Worm (Caenorhabditis elegans) whole organism, L3 larva: ENCODE measurements around the gene scl-25.
A peak's percentile ranks its signal among the peaks of the same experiment; 100 is the strongest.

Source experiments
- ceh-28 ChIP-seq: fragments of 150-350 bp; optimal IDR thresholded peaks from 2 replicates; lab custom pipeline; 2014; ENCODE audit warnings: missing biosample characterization, missing genetic modification reagents, missing genetic modification characterization
- ceh-82 ChIP-seq: fragments of 150-350 bp; optimal IDR thresholded peaks from 2 replicates; lab custom pipeline; 2014; ENCODE audit warnings: missing biosample characterization, missing genetic modification characterization
- daf-12 ChIP-seq: fragments of 150-350 bp; optimal IDR thresholded peaks from 2 replicates; lab custom pipeline; 2014; ENCODE audit warnings: missing biosample characterization, missing genetic modification reagents, missing genetic modification characterization
- egl-27 ChIP-seq: sonication (generic microtip); optimal IDR thresholded peaks from 4 replicates; lab custom pipeline; 2017; ENCODE audit warnings: missing biosample characterization, missing genetic modification reagents, missing genetic modification characterization
- egl-5 ChIP-seq: fragments of 150-350 bp; optimal IDR thresholded peaks from 2 replicates; lab custom pipeline; 2017; ENCODE audit warnings: missing biosample characterization, missing genetic modification reagents, missing genetic modification characterization, inconsistent platforms
- elt-1 ChIP-seq: fragments of 150-350 bp; optimal IDR thresholded peaks from 2 replicates; lab custom pipeline; 2014; ENCODE audit warnings: missing biosample characterization, missing genetic modification characterization
- elt-2 ChIP-seq: sonication (generic microtip); optimal IDR thresholded peaks from 2 replicates; lab custom pipeline; 2016; ENCODE audit warnings: missing genetic modification reagents, mild to moderate bottlenecking, missing genetic modification characterization, missing compliant biosample characterization
- elt-3 ChIP-seq, 3 experiments: fragments of 150-350 bp in 1 of 3; sonication (generic microtip) in 2 of 3; optimal IDR thresholded peaks; 2 replicates in 2 of 3; 4 replicates in 1 of 3; lab custom pipeline; 2014 to 2017; ENCODE audit warnings: missing biosample characterization in 3 of 3, missing genetic modification characterization in 3 of 3
- eor-1 ChIP-seq, 2 experiments: fragments of 150-350 bp; optimal IDR thresholded peaks; 2 replicates each; lab custom pipeline; 2014 to 2018; ENCODE audit warnings: missing biosample characterization in 2 of 2, missing genetic modification characterization in 2 of 2
- fkh-10 ChIP-seq: sonication (generic microtip); optimal IDR thresholded peaks from 2 replicates; lab custom pipeline; 2017; ENCODE audit warnings: missing biosample characterization, missing genetic modification reagents, missing genetic modification characterization
- fkh-2 ChIP-seq: fragments of 150-350 bp; optimal IDR thresholded peaks from 2 replicates; lab custom pipeline; 2014; ENCODE audit warnings: missing biosample characterization, missing genetic modification reagents, missing genetic modification characterization
- lin-39 ChIP-seq: fragments of 150-350 bp; optimal IDR thresholded peaks from 2 replicates; lab custom pipeline; 2018; ENCODE audit warnings: missing biosample characterization, missing genetic modification reagents, missing genetic modification characterization
- lsy-12 ChIP-seq: sonication (generic microtip); optimal IDR thresholded peaks from 2 replicates; lab custom pipeline; 2016; ENCODE audit warnings: mild to moderate bottlenecking, missing genetic modification characterization, missing compliant biosample characterization
- mdl-1 ChIP-seq: fragments of 150-350 bp; optimal IDR thresholded peaks from 2 replicates; lab custom pipeline; 2014; ENCODE audit warnings: missing biosample characterization, missing genetic modification characterization
- mml-1 ChIP-seq: fragments of 150-350 bp; sonication (generic microtip); optimal IDR thresholded peaks from 3 replicates; lab custom pipeline; 2014; ENCODE audit warnings: missing biosample characterization, missing genetic modification characterization
- nfya-1 ChIP-seq: sonication (generic microtip); optimal IDR thresholded peaks from 2 replicates; lab custom pipeline; 2017; ENCODE audit warnings: missing genetic modification characterization, mild to moderate bottlenecking, missing compliant biosample characterization, antibody characterized with exemption, moderate library complexity; ENCODE audit not compliant: insufficient read depth
- nhr-12 ChIP-seq: fragments of 150-350 bp; optimal IDR thresholded peaks from 2 replicates; lab custom pipeline; 2014; ENCODE audit warnings: missing biosample characterization, missing genetic modification characterization
- nhr-23 ChIP-seq: fragments of 150-350 bp; optimal IDR thresholded peaks from 2 replicates; lab custom pipeline; 2014; ENCODE audit warnings: missing biosample characterization, missing genetic modification reagents, missing genetic modification characterization
- nhr-237 ChIP-seq: fragments of 150-350 bp; optimal IDR thresholded peaks from 2 replicates; lab custom pipeline; 2014; ENCODE audit warnings: missing biosample characterization, missing genetic modification characterization
- nhr-28 ChIP-seq: fragments of 150-350 bp; optimal IDR thresholded peaks from 2 replicates; lab custom pipeline; 2014; ENCODE audit warnings: missing biosample characterization, missing genetic modification characterization
- nhr-43 ChIP-seq: sonication (generic microtip); optimal IDR thresholded peaks from 2 replicates; lab custom pipeline; 2016; ENCODE audit warnings: mild to moderate bottlenecking, missing genetic modification characterization, missing compliant biosample characterization; ENCODE audit not compliant: poor library complexity, severe bottlenecking
- nhr-67 ChIP-seq: fragments of 150-350 bp; optimal IDR thresholded peaks from 2 replicates; lab custom pipeline; 2014; ENCODE audit warnings: missing biosample characterization, missing genetic modification characterization
- nhr-76 ChIP-seq: fragments of 150-350 bp; sonication (generic microtip); optimal IDR thresholded peaks from 5 replicates; lab custom pipeline; 2014; ENCODE audit warnings: missing biosample characterization, missing genetic modification characterization
- pha-4 ChIP-seq: fragments of 150-350 bp; optimal IDR thresholded peaks from 2 replicates; lab custom pipeline; 2014; ENCODE audit warnings: missing biosample characterization, missing genetic modification reagents, missing genetic modification characterization
- pqm-1 ChIP-seq: fragments of 150-350 bp; optimal IDR thresholded peaks from 2 replicates; lab custom pipeline; 2017; ENCODE audit warnings: missing biosample characterization, missing genetic modification characterization, inconsistent platforms
- skn-1 ChIP-seq: fragments of 150-350 bp; optimal IDR thresholded peaks from 2 replicates; lab custom pipeline; 2014; ENCODE audit warnings: missing biosample characterization, missing genetic modification characterization
- snpc-4 ChIP-seq: fragments of 150-350 bp; optimal IDR thresholded peaks from 2 replicates; lab custom pipeline; 2014; ENCODE audit warnings: missing biosample characterization, missing genetic modification characterization
- unc-39 ChIP-seq: sonication (generic microtip); optimal IDR thresholded peaks from 4 replicates; lab custom pipeline; 2017; ENCODE audit warnings: missing biosample characterization, missing genetic modification characterization
- unc-62 ChIP-seq: fragments of 150-350 bp; sonication (generic microtip); optimal IDR thresholded peaks from 4 replicates; lab custom pipeline; 2014; ENCODE audit warnings: missing biosample characterization, missing genetic modification reagents, missing genetic modification characterization
- zag-1 ChIP-seq: fragments of 150-350 bp; optimal IDR thresholded peaks from 2 replicates; lab custom pipeline; 2014; ENCODE audit warnings: missing biosample characterization, missing genetic modification characterization
- ztf-11 ChIP-seq: fragments of 150-350 bp; optimal IDR thresholded peaks from 2 replicates; lab custom pipeline; 2014; ENCODE audit warnings: missing biosample characterization, missing genetic modification characterization

The scl-25 gene

ce11 chrV:17236345-17236744 lies 10.9 kb downstream of the scl-25 start, which contains the start of gene T19C9.10:
Gene T19C9.10, plus strand, starts transcription at chrV:17236592.
- peak; percentile 67 for TF ChIP-seq elt-1 (tag; lab: Kevin White, UChicago)
- TF ChIP-seq fkh-10 (GFP tag; lab: Kevin White, UChicago): no peak
- TF ChIP-seq, all 47 proteins: peak for 1

- TF ChIP-seq nhr-43 (tag; lab: Kevin White, UChicago) (no peak), ztf-11 (tag; lab: Kevin White, UChicago) (no peak), daf-12 (tag; lab: Kevin White, UChicago) (no peak), ceh-28 (no peak), elt-2 (tag; lab: Kevin White, UChicago) (peak; percentile 94), fkh-2 (tag; lab: Kevin White, UChicago) (no peak), nhr-67 (tag; lab: Kevin White, UChicago) (no peak), snpc-4 (tag; lab: Kevin White, UChicago) (no peak), pqm-1 (peak; percentile 77), lsy-12 (no peak)
Measured at ce11 chrV:17238799-17239198, 13.3 kb downstream of the scl-25 start, which contains the start of gene T19C9.8. Gene T19C9.8, plus strand, starts transcription at chrV:17239097.

DNA sequence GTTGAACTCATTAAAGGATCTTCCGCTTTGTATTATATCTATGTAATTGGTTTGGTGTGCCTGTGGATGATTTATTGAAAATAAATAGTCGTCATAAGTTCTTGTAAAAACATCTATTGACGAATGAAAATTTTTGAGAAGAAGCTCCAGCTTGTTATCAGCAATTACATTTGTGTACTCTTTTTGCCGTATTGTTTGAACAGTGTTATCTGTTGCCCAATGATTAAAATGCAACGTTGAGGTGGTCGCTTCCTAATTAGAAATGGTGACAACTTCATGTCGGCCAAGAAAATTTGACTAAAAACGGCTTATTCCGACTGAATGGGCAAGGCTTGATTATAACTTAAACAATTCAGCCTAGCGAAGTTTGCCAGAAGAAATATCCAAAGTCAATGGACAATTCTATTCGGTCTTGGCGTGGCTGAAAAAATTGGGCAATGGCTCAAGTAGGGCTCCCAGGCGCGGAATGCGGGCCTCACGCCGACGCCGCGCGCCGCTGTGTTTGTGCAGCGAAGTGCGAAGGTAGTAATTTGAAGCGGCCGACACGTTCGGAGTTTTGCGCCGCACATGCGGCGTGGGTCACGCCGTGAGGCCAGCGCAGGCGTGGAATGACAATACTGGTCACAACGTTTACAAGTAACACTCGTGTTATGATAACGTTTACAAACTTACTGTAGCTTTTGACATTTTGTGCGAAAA lies 15.2 kb downstream of the scl-25 start:
- no peak for TF ChIP-seq nhr-76 (tag; lab: Kevin White, UChicago)
- TF ChIP-seq fkh-2 (tag; lab: Kevin White, UChicago): no peak
- no peak for TF ChIP-seq nhr-12 (tag; lab: Kevin White, UChicago)
- TF ChIP-seq ztf-11 (tag; lab: Kevin White, UChicago): no peak
- TF ChIP-seq zag-1 (tag; lab: Kevin White, UChicago): no peak
- TF ChIP-seq egl-5: no peak
- no peak for TF ChIP-seq nhr-23
- TF ChIP-seq nfya-1 (tag; lab: Kevin White, UChicago): no peak
- no peak for TF ChIP-seq unc-62 (GFP tag; lab: Kevin White, UChicago)
- no peak for TF ChIP-seq mdl-1
- TF ChIP-seq lsy-12: no peak
- TF ChIP-seq elt-1 (tag; lab: Kevin White, UChicago): no peak
- TF ChIP-seq pqm-1: peak; percentile 22
- TF ChIP-seq elt-2 (tag; lab: Kevin White, UChicago): peak; percentile 70
- no peak for TF ChIP-seq eor-1 (tag; optimal IDR thresholded peaks at IDR 0.05; lab: Kevin White, UChicago)
- no peak for TF ChIP-seq egl-27 (tag; lab: Kevin White, UChicago)
- TF ChIP-seq elt-3 (tag; optimal IDR thresholded peaks at IDR 0.05; lab: Kevin White, UChicago): no peak
- TF ChIP-seq mml-1 (tag; lab: Kevin White, UChicago): no peak
- TF ChIP-seq nhr-237 (tag; lab: Kevin White, UChicago): no peak
- TF ChIP-seq ceh-82: no peak
- no peak for TF ChIP-seq snpc-4 (tag; lab: Kevin White, UChicago)
- TF ChIP-seq pha-4: peak; percentile 21

DNA sequence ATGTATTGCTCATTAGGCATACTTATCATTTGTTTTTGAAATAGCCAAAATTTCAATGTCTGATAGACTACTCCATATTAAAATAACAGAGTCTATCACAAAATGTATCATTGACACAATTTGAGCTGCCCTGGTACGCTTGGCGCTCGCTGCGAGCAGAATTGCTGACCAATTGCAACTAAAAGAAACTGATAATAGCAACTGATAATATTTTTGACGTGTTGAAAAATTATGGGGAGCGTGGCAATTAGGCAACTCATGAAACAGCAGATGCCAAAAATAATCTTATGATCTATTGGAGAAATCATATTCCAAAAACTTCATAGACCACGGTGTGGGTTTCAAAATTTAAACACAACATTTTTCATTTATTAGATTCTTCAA lies 15.8 kb downstream of the scl-25 start:
- TF ChIP-seq lin-39 (tag; lab: Kevin White, UChicago): no peak
- peak; percentile 55 for TF ChIP-seq pqm-1
- TF ChIP-seq elt-2 (tag; lab: Kevin White, UChicago): peak; percentile 90
- TF ChIP-seq, all 47 proteins: peak for 2

ce11 chrV:17242552-17242951 lies 17.1 kb downstream of the scl-25 start, which contains the start of gene Y68A4B.3:
Gene Y68A4B.3, minus strand, starts transcription at chrV:17242652.
- TF ChIP-seq mml-1 (tag; lab: Kevin White, UChicago) (no peak), unc-39 (tag; lab: Kevin White, UChicago) (no peak), elt-2 (tag; lab: Kevin White, UChicago) (no peak), skn-1 (tag; lab: Kevin White, UChicago) (no peak), nhr-28 (tag; lab: Kevin White, UChicago) (no peak), pqm-1 (no peak), lin-39 (tag; lab: Kevin White, UChicago) (no peak)
